Worm (Caenorhabditis elegans) whole organism, young adult: Measurements from ENCODE around the gene crb-3.

Source experiments
- B0261.1 ChIP-seq: sonication (generic microtip); optimal IDR thresholded peaks from 2 replicates; lab custom pipeline; 2016; ENCODE audit warnings: mild to moderate bottlenecking, missing genetic modification characterization, moderate library complexity, missing compliant biosample characterization
- F10E7.11 ChIP-seq: sonication (generic microtip); optimal IDR thresholded peaks from 2 replicates; lab custom pipeline; 2017; ENCODE audit warnings: mild to moderate bottlenecking, missing genetic modification characterization, moderate library complexity, missing compliant biosample characterization
- F52B5.7 ChIP-seq: sonication (generic microtip); optimal IDR thresholded peaks from 2 replicates; lab custom pipeline; 2016; ENCODE audit warnings: mild to moderate bottlenecking, missing genetic modification characterization, missing compliant biosample characterization
- F55B11.4 ChIP-seq: sonication (generic microtip); optimal IDR thresholded peaks from 2 replicates; lab custom pipeline; 2016; ENCODE audit warnings: missing compliant biosample characterization, missing genetic modification characterization, borderline replicate concordance; ENCODE audit not compliant: insufficient read depth
- F57C9.4 ChIP-seq: sonication (generic microtip); optimal IDR thresholded peaks from 2 replicates; lab custom pipeline; 2017; ENCODE audit warnings: mild to moderate bottlenecking, missing genetic modification characterization, missing compliant biosample characterization
- cebp-1 ChIP-seq, 2 experiments: fragments of 200-800 bp in 1 of 2; sonication (Bioruptor generic) in 1 of 2; sonication (generic microtip) in 1 of 2; IDR thresholded peaks in 1 of 2; optimal IDR thresholded peaks in 1 of 2; 2 replicates each; pipeline versions ENCODE4 v1.3.6 to Lab custom; 2017 to 2022; ENCODE audit warnings: missing compliant biosample characterization in 2 of 2, missing genetic modification characterization in 2 of 2, mild to moderate bottlenecking in 1 of 2, missing genetic modification reagents in 1 of 2, moderate library complexity in 1 of 2
- egl-44 ChIP-seq: fragments of 200-800 bp; sonication (Bioruptor generic); IDR thresholded peaks from 2 replicates; pipeline ENCODE4 v1.3.6; 2022; ENCODE audit warnings: missing genetic modification reagents, missing genetic modification characterization, missing compliant biosample characterization
- lsy-27 ChIP-seq: sonication (generic microtip); optimal IDR thresholded peaks from 2 replicates; lab custom pipeline; 2017; ENCODE audit warnings: missing genetic modification characterization, mild to moderate bottlenecking, missing compliant biosample characterization, antibody characterized with exemption, missing genotype, borderline replicate concordance; ENCODE audit not compliant: insufficient read depth
- nhr-90 ChIP-seq: sonication (generic microtip); optimal IDR thresholded peaks from 2 replicates; lab custom pipeline; 2016; ENCODE audit warnings: missing genotype, mild to moderate bottlenecking, missing genetic modification characterization, missing compliant biosample characterization
- rcor-1 ChIP-seq: fragments of 200-800 bp; sonication (Bioruptor generic); IDR thresholded peaks from 2 replicates; pipeline ENCODE4 v1.3.6; 2022; ENCODE audit warnings: missing genetic modification reagents, missing genetic modification characterization, missing compliant biosample characterization
- tbx-9 ChIP-seq: sonication (generic microtip); optimal IDR thresholded peaks from 2 replicates; lab custom pipeline; 2016; ENCODE audit warnings: borderline replicate concordance, missing genetic modification characterization, inconsistent platforms, missing compliant biosample characterization
- unc-130 ChIP-seq: sonication (generic microtip); optimal IDR thresholded peaks from 2 replicates; lab custom pipeline; 2016; ENCODE audit warnings: missing genetic modification reagents, missing genetic modification characterization, missing compliant biosample characterization
- unc-62 ChIP-seq: fragments of 150-350 bp; optimal IDR thresholded peaks from 2 replicates; lab custom pipeline; 2014; ENCODE audit warnings: missing biosample characterization, missing genetic modification reagents, missing genetic modification characterization
- ztf-6 ChIP-seq: fragments of 200-800 bp; sonication (Bioruptor generic); IDR thresholded peaks from 2 replicates; pipeline ENCODE4 v1.3.6; 2022; ENCODE audit warnings: missing genetic modification reagents, missing genetic modification characterization, missing compliant biosample characterization

ce11 chrX:9180823-9181222, 22.7 kb upstream of the crb-3 start, which contains the start of gene Y81B9A.4:
- TF ChIP-seq F52B5.7 (tag; lab: Kevin White, UChicago) (no peak), cebp-1 (GFP tag; IDR thresholded peaks at IDR 0.05; lab: Robert Waterston, UW) (no peak), cebp-1 (tag; optimal IDR thresholded peaks at IDR 0.05; lab: Kevin White, UChicago) (no peak), unc-130 (GFP tag; lab: Kevin White, UChicago) (no peak), lsy-27 (tag; lab: Kevin White, UChicago) (no peak), nhr-90 (tag; lab: Kevin White, UChicago) (no peak), tbx-9 (no peak), F57C9.4 (tag; lab: Kevin White, UChicago) (no peak), egl-44 (GFP tag; lab: Robert Waterston, UW) (no peak), B0261.1 (tag; lab: Kevin White, UChicago) (no peak), ztf-6 (GFP tag; lab: Robert Waterston, UW) (no peak), F10E7.11 (tag; lab: Kevin White, UChicago) (no peak), rcor-1 (GFP tag; lab: Robert Waterston, UW) (no peak), unc-62 (GFP tag; lab: Kevin White, UChicago) (no peak), F55B11.4 (tag; lab: Kevin White, UChicago) (no peak)
